Worm (Caenorhabditis elegans) whole organism, mixed stage, embryonic: ENCODE results near the gene Y44F5A.1.

Experiments
- elt-3 ChIP-seq: fragments of 150-350 bp; optimal IDR thresholded peaks from 2 replicates; lab custom pipeline; 2014; ENCODE audit warnings: missing biosample characterization, missing genetic modification characterization
- lin-13 ChIP-seq: fragments of 150-350 bp; optimal IDR thresholded peaks from 2 replicates; lab custom pipeline; 2014; ENCODE audit warnings: missing biosample characterization, missing genetic modification characterization
- lsy-2 ChIP-seq: fragments of 150-350 bp; optimal IDR thresholded peaks from 2 replicates; lab custom pipeline; 2014; ENCODE audit warnings: missing biosample characterization, missing genetic modification characterization
- nhr-12 ChIP-seq: fragments of 150-350 bp; optimal IDR thresholded peaks from 2 replicates; lab custom pipeline; 2014; ENCODE audit warnings: missing biosample characterization, missing genetic modification characterization
- nhr-28 ChIP-seq: fragments of 150-350 bp; optimal IDR thresholded peaks from 2 replicates; lab custom pipeline; 2014; ENCODE audit warnings: missing biosample characterization, missing genetic modification characterization
- pha-4 ChIP-seq: fragments of 150-350 bp; optimal IDR thresholded peaks from 2 replicates; lab custom pipeline; 2018; ENCODE audit warnings: missing biosample characterization, missing genetic modification reagents, missing genetic modification characterization
- snpc-4 ChIP-seq: fragments of 150-350 bp; optimal IDR thresholded peaks from 2 replicates; lab custom pipeline; 2014; ENCODE audit warnings: missing biosample characterization, missing genetic modification characterization
- unc-62 ChIP-seq: fragments of 150-350 bp; optimal IDR thresholded peaks from 2 replicates; lab custom pipeline; 2014; ENCODE audit warnings: missing biosample characterization, missing genetic modification reagents, missing genetic modification characterization

- TF ChIP-seq lsy-2 (tag; lab: Kevin White, UChicago) (no peak), nhr-28 (tag; lab: Kevin White, UChicago) (no peak), elt-3 (tag; lab: Kevin White, UChicago) (no peak), nhr-12 (no peak), unc-62 (GFP tag; lab: Kevin White, UChicago) (no peak), pha-4 (tag; lab: Kevin White, UChicago) (no peak), lin-13 (tag; lab: Kevin White, UChicago) (no peak), snpc-4 (tag; lab: Kevin White, UChicago) (no peak)
These were observed 3.2 kb downstream of the Y44F5A.1 start, which contains the start of gene zhit-2 for ce11 chrIII:4244285-4244684.
